Worm (Caenorhabditis elegans) whole organism, mixed stage, embryonic: ENCODE data around the gene T23D5.8.

Experiments used
- blmp-1 ChIP-seq: fragments of 150-350 bp; optimal IDR thresholded peaks from 2 replicates; lab custom pipeline; 2014; ENCODE audit warnings: missing biosample characterization, missing genetic modification characterization
- ceh-43 ChIP-seq: fragments of 200-800 bp; sonication (Bioruptor generic); optimal IDR thresholded peaks from 2 replicates; lab custom pipeline; 2018; ENCODE audit warnings: mild to moderate bottlenecking, missing genetic modification characterization, moderate library complexity, missing compliant biosample characterization
- ces-1 ChIP-seq: fragments of 150-350 bp; optimal IDR thresholded peaks from 2 replicates; lab custom pipeline; 2014; ENCODE audit warnings: missing biosample characterization, missing genetic modification reagents, missing genetic modification characterization
- cnd-1 ChIP-seq: fragments of 200-800 bp; sonication (Bioruptor generic); optimal IDR thresholded peaks from 2 replicates; lab custom pipeline; 2018; ENCODE audit warnings: mild to moderate bottlenecking, missing genetic modification characterization, missing compliant biosample characterization
- elt-3 ChIP-seq: fragments of 150-350 bp; optimal IDR thresholded peaks from 2 replicates; lab custom pipeline; 2014; ENCODE audit warnings: missing biosample characterization, missing genetic modification characterization
- ham-2 ChIP-seq: fragments of 200-800 bp; sonication (Bioruptor generic); optimal IDR thresholded peaks from 2 replicates; lab custom pipeline; 2018; ENCODE audit warnings: mild to moderate bottlenecking, missing genetic modification characterization, missing compliant biosample characterization
- lsy-2 ChIP-seq: fragments of 150-350 bp; optimal IDR thresholded peaks from 2 replicates; lab custom pipeline; 2014; ENCODE audit warnings: missing biosample characterization, missing genetic modification characterization
- mab-5 ChIP-seq: fragments of 150-350 bp; optimal IDR thresholded peaks from 2 replicates; lab custom pipeline; 2014; ENCODE audit warnings: missing biosample characterization, missing genetic modification characterization
- nhr-12 ChIP-seq: fragments of 150-350 bp; optimal IDR thresholded peaks from 2 replicates; lab custom pipeline; 2014; ENCODE audit warnings: missing biosample characterization, missing genetic modification characterization
- nhr-76 ChIP-seq: sonication (generic microtip); optimal IDR thresholded peaks from 2 replicates; lab custom pipeline; 2017; ENCODE audit warnings: missing biosample characterization, missing genetic modification characterization
- snpc-4 ChIP-seq: fragments of 150-350 bp; optimal IDR thresholded peaks from 2 replicates; lab custom pipeline; 2014; ENCODE audit warnings: missing biosample characterization, missing genetic modification characterization
- unc-62 ChIP-seq: fragments of 150-350 bp; optimal IDR thresholded peaks from 2 replicates; lab custom pipeline; 2014; ENCODE audit warnings: missing biosample characterization, missing genetic modification reagents, missing genetic modification characterization
- ztf-11 ChIP-seq: fragments of 150-350 bp; optimal IDR thresholded peaks from 2 replicates; lab custom pipeline; 2014; ENCODE audit warnings: missing biosample characterization, missing genetic modification characterization

- TF ChIP-seq blmp-1 (tag; lab: Kevin White, UChicago) = no peak
- TF ChIP-seq ces-1 = no peak
- TF ChIP-seq ztf-11 = no peak
- no peak for TF ChIP-seq unc-62
- TF ChIP-seq ham-2 = no peak
- TF ChIP-seq ceh-43 = no peak
- no peak for TF ChIP-seq nhr-12 (tag; lab: Kevin White, UChicago)
- no peak for TF ChIP-seq nhr-76
- no peak for TF ChIP-seq elt-3 (tag; lab: Kevin White, UChicago)
- TF ChIP-seq lsy-2 (tag; lab: Kevin White, UChicago) = no peak
- TF ChIP-seq cnd-1 (tag; lab: Kevin White, UChicago) = no peak
- no peak for TF ChIP-seq mab-5 (tag; lab: Kevin White, UChicago)
- TF ChIP-seq snpc-4 (tag; lab: Kevin White, UChicago) = no peak
These were observed 28.4 kb upstream of the T23D5.8 start, which contains the start of gene nhr-283 for ce11 chrV:15776651-15777050.
